Fruit fly (Drosophila melanogaster) whole organism, embryonic: ENCODE results near the gene RpL37A.

Source experiments
- BEAF-32 ChIP-seq: fragments of 200-800 bp; sonication (Bioruptor generic); optimal IDR thresholded peaks from 3 replicates; lab custom pipeline; 2017; ENCODE audit warnings: missing biosample characterization, missing genetic modification characterization, mild to moderate bottlenecking, moderate library complexity, missing genetic modification reagents
- Blimp-1 ChIP-seq: fragments of 200-800 bp; sonication (Bioruptor generic); optimal IDR thresholded peaks from 3 replicates; lab custom pipeline; 2018; ENCODE audit warnings: missing biosample characterization, missing genetic modification characterization, mild to moderate bottlenecking, moderate library complexity, missing genetic modification reagents
- CG10147 ChIP-seq: fragments of 200-800 bp; sonication (Bioruptor generic); optimal IDR thresholded peaks from 2 replicates; lab custom pipeline; 2019; ENCODE audit warnings: missing biosample characterization, mild to moderate bottlenecking, missing genetic modification characterization, moderate library complexity
- CG1024 ChIP-seq: fragments of 200-800 bp; sonication (Bioruptor generic); IDR thresholded peaks from 2 replicates; pipeline ENCODE4 v1.3.6; 2022; ENCODE audit warnings: missing biosample characterization, missing genetic modification characterization
- CG10543 ChIP-seq: fragments of 200-800 bp; sonication (Bioruptor generic); optimal IDR thresholded peaks from 3 replicates; lab custom pipeline; 2017; ENCODE audit warnings: missing biosample characterization, mild to moderate bottlenecking, missing genetic modification characterization, moderate library complexity
- CG11093 ChIP-seq: fragments of 200-800 bp; sonication (Bioruptor generic); IDR thresholded peaks from 3 replicates; pipeline ENCODE4 v1.3.6; 2022; ENCODE audit warnings: missing biosample characterization, missing genetic modification characterization
- CG12236 ChIP-seq: fragments of 200-800 bp; sonication (Bioruptor generic); optimal IDR thresholded peaks from 2 replicates; lab custom pipeline; 2016; ENCODE audit warnings: missing biosample characterization, missing genetic modification characterization
- CG12299 ChIP-seq: fragments of 200-800 bp; sonication (Bioruptor generic); optimal IDR thresholded peaks from 2 replicates; lab custom pipeline; 2018; ENCODE audit warnings: missing biosample characterization, mild to moderate bottlenecking, missing genetic modification characterization
- CG12769 ChIP-seq: fragments of 200-800 bp; sonication (Bioruptor generic); optimal IDR thresholded peaks from 2 replicates; lab custom pipeline; 2019; ENCODE audit warnings: missing biosample characterization, mild to moderate bottlenecking, missing genetic modification characterization, moderate library complexity
- CG14441 ChIP-seq: fragments of 200-800 bp; sonication (Bioruptor generic); IDR thresholded peaks from 2 replicates; pipeline ENCODE4 v1.3.6; 2022; ENCODE audit warnings: missing biosample characterization, missing genetic modification characterization
- CG15011 ChIP-seq: fragments of 200-800 bp; sonication (Bioruptor generic); optimal IDR thresholded peaks from 3 replicates; lab custom pipeline; 2018; ENCODE audit warnings: missing biosample characterization, mild to moderate bottlenecking, missing genetic modification characterization
- CG16813 ChIP-seq: fragments of 200-800 bp; sonication (Bioruptor generic); IDR thresholded peaks from 3 replicates; pipeline ENCODE4 v1.3.6; 2022; ENCODE audit warnings: missing biosample characterization, missing genetic modification characterization; ENCODE audit not compliant: partially characterized antibody
- CG17802 ChIP-seq: fragments of 200-800 bp; sonication (Bioruptor generic); optimal IDR thresholded peaks from 2 replicates; lab custom pipeline; 2018; ENCODE audit warnings: missing biosample characterization, mild to moderate bottlenecking, missing genetic modification characterization, moderate library complexity
- CG1832 ChIP-seq: fragments of 200-800 bp; sonication (Bioruptor generic); optimal IDR thresholded peaks from 2 replicates; lab custom pipeline; 2017; ENCODE audit warnings: missing biosample characterization, mild to moderate bottlenecking, missing genetic modification characterization, inconsistent platforms
- CG2120 ChIP-seq: fragments of 200-800 bp; sonication (Bioruptor generic); optimal IDR thresholded peaks from 3 replicates; lab custom pipeline; 2016; ENCODE audit warnings: missing biosample characterization, missing genetic modification characterization
- CG2712 ChIP-seq: fragments of 200-800 bp; optimal IDR thresholded peaks from 3 replicates; lab custom pipeline; 2019; ENCODE audit warnings: missing biosample characterization, mild to moderate bottlenecking, missing genetic modification characterization, moderate library complexity
- CG30020 ChIP-seq: fragments of 200-800 bp; optimal IDR thresholded peaks from 2 replicates; lab custom pipeline; 2019; ENCODE audit warnings: missing biosample characterization, mild to moderate bottlenecking, missing genetic modification characterization, moderate library complexity
- CG5245 ChIP-seq: fragments of 200-800 bp; sonication (Bioruptor generic); optimal IDR thresholded peaks from 3 replicates; lab custom pipeline; 2016; ENCODE audit warnings: missing biosample characterization, missing genetic modification characterization
- CG5953 ChIP-seq: fragments of 200-800 bp; sonication (Bioruptor generic); IDR thresholded peaks from 2 replicates; pipeline ENCODE4 v1.3.6; 2022; ENCODE audit warnings: missing biosample characterization, missing genetic modification characterization
- CG8478 ChIP-seq: fragments of >200 bp; optimal IDR thresholded peaks from 2 replicates; lab custom pipeline; 2018
- CkIIα-i1 ChIP-seq: fragments of 200-800 bp; sonication (Bioruptor generic); IDR thresholded peaks from 2 replicates; pipeline ENCODE4 v1.3.6; 2022; ENCODE audit warnings: missing biosample characterization, missing genetic modification characterization
- HLHmδ ChIP-seq: fragments of 200-800 bp; sonication (Bioruptor generic); optimal IDR thresholded peaks from 2 replicates; lab custom pipeline; 2018; ENCODE audit warnings: missing biosample characterization, mild to moderate bottlenecking, missing genetic modification characterization, moderate library complexity
- HmgD ChIP-seq: fragments of 200-800 bp; sonication (Bioruptor generic); optimal IDR thresholded peaks from 3 replicates; lab custom pipeline; 2016; ENCODE audit warnings: missing biosample characterization, missing genetic modification characterization
- HmgZ ChIP-seq: fragments of 200-800 bp; sonication (Bioruptor generic); optimal IDR thresholded peaks from 2 replicates; lab custom pipeline; 2018; ENCODE audit warnings: missing biosample characterization, mild to moderate bottlenecking, missing genetic modification characterization
- Hr78 ChIP-seq, 2 experiments: fragments of 200-800 bp in 1 of 2; fragments of >200 bp in 1 of 2; sonication (Bioruptor generic) in 1 of 2; optimal IDR thresholded peaks; 2 replicates each; lab custom pipeline; 2017 to 2019; ENCODE audit warnings: missing biosample characterization in 2 of 2, missing genetic modification characterization in 2 of 2, mild to moderate bottlenecking in 1 of 2, moderate library complexity in 1 of 2
- Lpt ChIP-seq: fragments of >200 bp; optimal IDR thresholded peaks from 2 replicates; lab custom pipeline; 2018; ENCODE audit warnings: missing biosample characterization, missing genetic modification characterization
- NFAT ChIP-seq: fragments of 200-800 bp; sonication (Bioruptor generic); IDR thresholded peaks from 2 replicates; pipeline ENCODE4 v1.3.6; 2022; ENCODE audit warnings: missing biosample characterization, missing genetic modification characterization
- Pdp1 ChIP-seq, 2 experiments: fragments of 200-800 bp; sonication (Bioruptor generic); optimal IDR thresholded peaks; 3 replicates each; lab custom pipeline; 2016; ENCODE audit warnings: missing biosample characterization in 2 of 2, missing genetic modification characterization in 2 of 2, mild to moderate bottlenecking in 1 of 2, moderate library complexity in 1 of 2
- Ravus ChIP-seq: fragments of 200-800 bp; sonication (Bioruptor generic); IDR thresholded peaks from 2 replicates; pipeline ENCODE4 v1.3.6; 2022; ENCODE audit warnings: missing biosample characterization, missing genetic modification characterization
- Tbp ChIP-seq: fragments of >200 bp; optimal IDR thresholded peaks from 2 replicates; lab custom pipeline; 2018; ENCODE audit warnings: missing biosample characterization, missing genetic modification characterization
- Vsx1 ChIP-seq: fragments of 200-800 bp; sonication (Bioruptor generic); optimal IDR thresholded peaks from 2 replicates; lab custom pipeline; 2017; ENCODE audit warnings: missing biosample characterization, mild to moderate bottlenecking, missing genetic modification characterization, missing genetic modification reagents
- YL-1 ChIP-seq: fragments of 200-800 bp; sonication (Bioruptor generic); optimal IDR thresholded peaks from 3 replicates; lab custom pipeline; 2017; ENCODE audit warnings: missing biosample characterization, mild to moderate bottlenecking, missing genetic modification characterization
- ash1 ChIP-seq: fragments of 200-800 bp; sonication (Bioruptor generic); optimal IDR thresholded peaks from 2 replicates; lab custom pipeline; 2018; ENCODE audit warnings: missing biosample characterization, mild to moderate bottlenecking, missing genetic modification characterization
- btn ChIP-seq: fragments of 200-800 bp; sonication (Bioruptor generic); optimal IDR thresholded peaks from 2 replicates; lab custom pipeline; 2016; ENCODE audit warnings: missing biosample characterization, missing genetic modification characterization
- cato ChIP-seq: fragments of 200-800 bp; sonication (Bioruptor generic); optimal IDR thresholded peaks from 2 replicates; lab custom pipeline; 2016; ENCODE audit warnings: missing biosample characterization, missing genetic modification characterization, borderline replicate concordance
- caup ChIP-seq: fragments of 200-800 bp; sonication (Bioruptor generic); optimal IDR thresholded peaks from 3 replicates; lab custom pipeline; 2017; ENCODE audit warnings: missing biosample characterization, mild to moderate bottlenecking, missing genetic modification characterization, moderate library complexity; ENCODE audit not compliant: severe bottlenecking
- ems ChIP-seq: fragments of 200-800 bp; sonication (Bioruptor generic); optimal IDR thresholded peaks from 3 replicates; lab custom pipeline; 2016; ENCODE audit warnings: missing biosample characterization, missing genetic modification characterization
- eyg ChIP-seq: fragments of 200-800 bp; sonication (Bioruptor generic); optimal IDR thresholded peaks from 3 replicates; lab custom pipeline; 2016; ENCODE audit warnings: missing biosample characterization, missing genetic modification characterization
- gcm2 ChIP-seq: fragments of 200-800 bp; sonication (Bioruptor generic); optimal IDR thresholded peaks from 2 replicates; lab custom pipeline; 2016; ENCODE audit warnings: missing biosample characterization, missing genetic modification characterization
- lola ChIP-seq, 3 experiments: fragments of >200 bp in 2 of 3; fragments of 200-800 bp in 1 of 3; sonication (Bioruptor generic) in 1 of 3; optimal IDR thresholded peaks; 2 replicates each; lab custom pipeline; 2017 to 2019; ENCODE audit warnings: missing biosample characterization in 3 of 3, missing genetic modification characterization in 3 of 3, mild to moderate bottlenecking in 1 of 3, moderate library complexity in 1 of 3
- mirr ChIP-seq: fragments of 200-800 bp; sonication (Bioruptor generic); optimal IDR thresholded peaks from 3 replicates; lab custom pipeline; 2018; ENCODE audit warnings: missing biosample characterization, mild to moderate bottlenecking, missing genetic modification characterization
- org-1 ChIP-seq: fragments of 200-800 bp; sonication (Bioruptor generic); optimal IDR thresholded peaks from 2 replicates; lab custom pipeline; 2017; ENCODE audit warnings: missing biosample characterization, missing genetic modification characterization
- pan ChIP-seq, 4 experiments: fragments of >200 bp in 3 of 4; fragments of 200-800 bp in 1 of 4; sonication (Bioruptor generic) in 1 of 4; optimal IDR thresholded peaks in 3 of 4; IDR thresholded peaks in 1 of 4; 2 replicates each; pipeline versions ENCODE4 v1.3.6 to Lab custom; 2017 to 2022; ENCODE audit warnings: missing biosample characterization in 2 of 4, missing genetic modification characterization in 2 of 4, mixed read lengths in 1 of 4
- phol ChIP-seq: fragments of 200-800 bp; sonication (Bioruptor generic); optimal IDR thresholded peaks from 3 replicates; lab custom pipeline; 2018; ENCODE audit warnings: missing biosample characterization, mild to moderate bottlenecking, missing genetic modification characterization, moderate library complexity
- shn ChIP-seq: fragments of 200-800 bp; sonication (Bioruptor generic); optimal IDR thresholded peaks from 3 replicates; lab custom pipeline; 2016; ENCODE audit warnings: missing biosample characterization, missing genetic modification characterization
- tna ChIP-seq: fragments of 200-800 bp; sonication (Bioruptor generic); IDR thresholded peaks from 2 replicates; pipeline ENCODE4 v1.3.6; 2022; ENCODE audit warnings: missing biosample characterization, missing genetic modification characterization; ENCODE audit not compliant: partially characterized antibody
- tx ChIP-seq: fragments of 200-800 bp; sonication (Bioruptor generic); optimal IDR thresholded peaks from 2 replicates; lab custom pipeline; 2016; ENCODE audit warnings: missing biosample characterization, missing genetic modification characterization
- yki ChIP-seq: fragments of >200 bp; optimal IDR thresholded peaks from 3 replicates; lab custom pipeline; 2018

The RpL37A gene

dm6 chr2L:5052367-5052914 lies 18.3 kb upstream of the RpL37A start, which contains the start of gene senju (continued):
- TF ChIP-seq Vsx1 (GFP tag; lab: Kevin White, UChicago) = peak; percentile 19
- peak; percentile 62 for TF ChIP-seq CG12236 (GFP tag; lab: Kevin White, UChicago)
- TF ChIP-seq HLHmδ (GFP tag; lab: Kevin White, UChicago) = peak; percentile 76
- TF ChIP-seq CG1832 = peak; percentile 31
- TF ChIP-seq CG11093 (GFP tag; lab: Robert Waterston, UW) = peak; percentile 61; the same call in 2 of the 3 replicates
- TF ChIP-seq eyg (GFP tag; lab: Kevin White, UChicago) = peak; percentile 82
- peak; percentile 76 for TF ChIP-seq CG2712 (tag; lab: Kevin White, UChicago)
- no peak; the same call in 1 of the 2 replicates for TF ChIP-seq Ravus
- TF ChIP-seq ems (GFP tag; lab: Kevin White, UChicago) = peak; percentile 80
- TF ChIP-seq CG30020 (tag; lab: Kevin White, UChicago) = peak; percentile 55
- TF ChIP-seq CG12299 = peak; percentile 50
- peak; percentile 96 for TF ChIP-seq CG2120 (GFP tag; lab: Kevin White, UChicago)
- TF ChIP-seq HmgD = peak; percentile 87
- TF ChIP-seq btn (GFP tag; lab: Kevin White, UChicago) = peak; percentile 78
- TF ChIP-seq Tbp (GFP tag; lab: Kevin White, UChicago) = no peak
- peak; percentile 76 for TF ChIP-seq phol (tag; lab: Kevin White, UChicago)
- peak; percentile 85 for TF ChIP-seq org-1
- peak; percentile 88 for TF ChIP-seq HmgZ (tag; lab: Kevin White, UChicago)
- peak; percentile 80 for TF ChIP-seq CG5245 (GFP tag; lab: Kevin White, UChicago)
- peak in 1 of 2 experiments; percentile 59 for TF ChIP-seq Hr78 (GFP tag; optimal IDR thresholded peaks at IDR 0.05; lab: Kevin White, UChicago)
- TF ChIP-seq CG1024 (GFP tag; lab: Robert Waterston, UW) = peak; percentile 68
- TF ChIP-seq caup (GFP tag; lab: Kevin White, UChicago) = peak; percentile 92
- peak; percentile 82 for TF ChIP-seq tx (GFP tag; lab: Kevin White, UChicago)
- TF ChIP-seq yki (lab: Kevin White, UChicago) = no peak
- TF ChIP-seq Pdp1 (GFP tag; optimal IDR thresholded peaks at IDR 0.05; lab: Kevin White, UChicago) = peak; percentile 79 to 80
- no peak for TF ChIP-seq pan (optimal IDR thresholded peaks at IDR 0.05; lab: Kevin White, UChicago)
- TF ChIP-seq pan (GFP tag; optimal IDR thresholded peaks at IDR 0.05 in 1 of 2, IDR thresholded peaks at IDR 0.05 in 1 of 2) = peak in 1 of 2 experiments; percentile 90
- peak; percentile 39 for TF ChIP-seq CG15011 (GFP tag; lab: Kevin White, UChicago)
- TF ChIP-seq CkIIα-i1 = no peak
- peak; percentile 79 for TF ChIP-seq NFAT (GFP tag; lab: Robert Waterston, UW)
- peak; percentile 84 for TF ChIP-seq mirr (GFP tag; lab: Kevin White, UChicago)
- TF ChIP-seq Lpt (GFP tag; lab: Kevin White, UChicago) = no peak
- peak in 1 of 3 experiments; percentile 57 for TF ChIP-seq lola (GFP tag; optimal IDR thresholded peaks at IDR 0.05; lab: Kevin White, UChicago)
- peak; percentile 88 for TF ChIP-seq CG10543 (GFP tag; lab: Kevin White, UChicago)
- peak; percentile 86 for TF ChIP-seq shn (GFP tag; lab: Kevin White, UChicago)
- peak; percentile 99 for TF ChIP-seq YL-1 (GFP tag; lab: Kevin White, UChicago)
- no peak for TF ChIP-seq CG8478 (lab: Kevin White, UChicago)
- peak; percentile 71 for TF ChIP-seq Blimp-1 (GFP tag; lab: Kevin White, UChicago)
- TF ChIP-seq CG17802 (tag; lab: Kevin White, UChicago) = no peak
- peak; percentile 74 for TF ChIP-seq ash1 (GFP tag; lab: Kevin White, UChicago)
- peak; percentile 68 for TF ChIP-seq gcm2
- TF ChIP-seq CG16813 (GFP tag; lab: Robert Waterston, UW) = peak; percentile 39; the same call in 1 of the 3 replicates
- TF ChIP-seq CG12769 (tag; lab: Kevin White, UChicago) = peak; percentile 82
- peak; percentile 64 for TF ChIP-seq CG10147 (GFP tag; lab: Kevin White, UChicago)
- peak; percentile 83 for TF ChIP-seq CG14441 (GFP tag; lab: Robert Waterston, UW)
- TF ChIP-seq CG5953 (GFP tag; lab: Robert Waterston, UW) = peak; percentile 62; the same call in 1 of the 2 replicates
- no peak for TF ChIP-seq tna (GFP tag; lab: Robert Waterston, UW)
- peak; percentile 58 for TF ChIP-seq cato (GFP tag; lab: Kevin White, UChicago)
- peak; percentile 57 for TF ChIP-seq BEAF-32
